Fruit fly (Drosophila melanogaster) whole organism, pupa: ENCODE results near the gene pasi1.
A peak's percentile ranks its signal among the peaks of the same experiment; 100 is the strongest.

Experiments
- CG10348 ChIP-seq: fragments of 200-800 bp; sonication (Bioruptor generic); IDR thresholded peaks from 2 replicates; pipeline ENCODE4 v1.3.6; 2022; ENCODE audit warnings: missing biosample characterization, missing genetic modification characterization
- CG12605 ChIP-seq: fragments of 200-800 bp; sonication (Bioruptor generic); IDR thresholded peaks from 2 replicates; pipeline ENCODE4 v1.3.6; 2022; ENCODE audit warnings: missing biosample characterization, missing genetic modification characterization
- CG13204 ChIP-seq: fragments of 200-800 bp; sonication (Bioruptor generic); optimal IDR thresholded peaks from 2 replicates; lab custom pipeline; 2018; ENCODE audit warnings: missing biosample characterization, mild to moderate bottlenecking, missing genetic modification characterization, moderate library complexity
- CG14655 ChIP-seq: fragments of 200-800 bp; sonication (Bioruptor generic); optimal IDR thresholded peaks from 3 replicates; lab custom pipeline; 2017; ENCODE audit warnings: mild to moderate bottlenecking, missing biosample characterization, missing genetic modification reagents, missing genetic modification characterization
- CG15710 ChIP-seq: fragments of 200-800 bp; sonication (Bioruptor generic); optimal IDR thresholded peaks from 2 replicates; lab custom pipeline; 2018; ENCODE audit warnings: missing biosample characterization, mild to moderate bottlenecking, missing genetic modification characterization, moderate library complexity
- CG17806 ChIP-seq: fragments of 200-800 bp; sonication (Bioruptor generic); optimal IDR thresholded peaks from 2 replicates; lab custom pipeline; 2018; ENCODE audit warnings: missing biosample characterization, mild to moderate bottlenecking, missing genetic modification characterization, moderate library complexity
- CG32121 ChIP-seq: fragments of 200-800 bp; sonication (Bioruptor generic); IDR thresholded peaks from 2 replicates; pipeline ENCODE4 v1.3.6; 2022; ENCODE audit warnings: missing biosample characterization, missing genetic modification characterization
- CG34367 ChIP-seq: fragments of 200-800 bp; sonication (Bioruptor generic); optimal IDR thresholded peaks from 2 replicates; lab custom pipeline; 2018; ENCODE audit warnings: missing biosample characterization, mild to moderate bottlenecking, missing genetic modification characterization
- CG4496 ChIP-seq: fragments of 200-800 bp; sonication (Bioruptor generic); IDR thresholded peaks from 3 replicates; pipeline ENCODE4 v1.3.6; 2022; ENCODE audit warnings: missing biosample characterization, missing genetic modification characterization
- CG8159 ChIP-seq: fragments of 200-800 bp; sonication (Bioruptor generic); optimal IDR thresholded peaks from 3 replicates; lab custom pipeline; 2018; ENCODE audit warnings: missing biosample characterization, mild to moderate bottlenecking, missing genetic modification characterization, moderate library complexity
- CG8301 ChIP-seq: fragments of 200-800 bp; sonication (Bioruptor generic); optimal IDR thresholded peaks from 2 replicates; lab custom pipeline; 2018; ENCODE audit warnings: missing biosample characterization, mild to moderate bottlenecking, missing genetic modification characterization
- CG9948 ChIP-seq: fragments of 200-800 bp; sonication (Bioruptor generic); optimal IDR thresholded peaks from 2 replicates; lab custom pipeline; 2018; ENCODE audit warnings: missing biosample characterization, mild to moderate bottlenecking, missing genetic modification characterization, moderate library complexity
- D1 ChIP-seq: fragments of 200-800 bp; sonication (Bioruptor generic); optimal IDR thresholded peaks from 2 replicates; lab custom pipeline; 2018; ENCODE audit warnings: missing biosample characterization, mild to moderate bottlenecking, missing genetic modification characterization, moderate library complexity
- EcR ChIP-seq: fragments of 200-800 bp; sonication (Bioruptor generic); optimal IDR thresholded peaks from 3 replicates; lab custom pipeline; 2019; ENCODE audit warnings: missing biosample characterization, missing genetic modification characterization, mild to moderate bottlenecking, moderate library complexity, missing genetic modification reagents
- Ets98B ChIP-seq: fragments of 200-800 bp; sonication (Bioruptor generic); IDR thresholded peaks from 2 replicates; pipeline ENCODE4 v1.3.6; 2022; ENCODE audit warnings: missing biosample characterization, missing genetic modification characterization
- Pif1A ChIP-seq: fragments of 200-800 bp; sonication (Bioruptor generic); optimal IDR thresholded peaks from 3 replicates; lab custom pipeline; 2016; ENCODE audit warnings: missing biosample characterization, missing genetic modification characterization
- Pif1B ChIP-seq: fragments of 200-800 bp; sonication (Bioruptor generic); optimal IDR thresholded peaks from 3 replicates; lab custom pipeline; 2016; ENCODE audit warnings: missing biosample characterization, missing genetic modification characterization
- Snoo ChIP-seq: fragments of 200-800 bp; sonication (Bioruptor generic); optimal IDR thresholded peaks from 3 replicates; lab custom pipeline; 2017; ENCODE audit warnings: missing biosample characterization, mild to moderate bottlenecking, missing genetic modification characterization, inconsistent platforms
- fd96Ca ChIP-seq: fragments of 200-800 bp; sonication (Bioruptor generic); IDR thresholded peaks from 3 replicates; pipeline ENCODE4 v1.3.6; 2022; ENCODE audit warnings: missing biosample characterization, missing genetic modification characterization
- gl ChIP-seq: fragments of 200-800 bp; sonication (Bioruptor generic); optimal IDR thresholded peaks from 2 replicates; lab custom pipeline; 2018; ENCODE audit warnings: missing biosample characterization, mild to moderate bottlenecking, missing genetic modification characterization
- rn ChIP-seq: fragments of 200-800 bp; sonication (Bioruptor generic); IDR thresholded peaks from 2 replicates; pipeline ENCODE4 v1.3.6; 2022; ENCODE audit warnings: missing biosample characterization, missing genetic modification characterization

Gene pasi1

DNA sequence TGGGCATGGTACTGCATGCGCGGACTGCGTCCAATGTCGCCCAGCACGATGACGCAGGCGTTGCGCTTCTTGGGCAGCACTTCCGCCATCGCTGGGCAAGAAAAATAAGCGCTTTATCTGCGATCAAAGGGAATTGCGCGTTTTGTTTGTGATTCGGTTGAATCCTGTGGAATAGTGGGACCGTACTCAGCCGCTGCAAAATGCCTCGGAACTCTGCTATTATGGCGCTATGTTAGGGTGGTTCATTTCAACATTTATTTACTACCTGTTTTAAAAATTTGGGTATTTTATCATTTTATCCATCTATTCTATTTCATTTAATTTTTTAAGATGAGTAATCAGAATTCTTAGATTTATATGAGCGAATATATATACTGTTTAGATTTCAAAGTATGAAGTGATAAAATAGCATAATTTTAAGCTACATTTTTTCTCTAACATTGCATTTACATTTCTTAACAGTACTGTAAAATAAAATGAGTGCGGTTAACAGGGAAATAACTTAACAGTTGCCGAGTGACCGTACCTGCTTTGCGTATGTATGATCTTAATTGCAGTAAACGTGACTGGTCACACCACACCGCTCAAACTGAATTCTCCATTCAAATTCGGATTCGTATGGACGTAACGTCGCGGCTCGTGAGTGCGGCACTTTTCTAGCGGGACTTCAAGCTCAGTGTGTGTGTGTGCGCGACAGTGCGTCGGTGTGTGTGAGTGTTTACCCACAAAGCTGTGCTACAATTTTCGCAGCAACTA, 16.3 kb downstream of the pasi1 start, which contains the start of the genes Alg1 and tinc:
Gene Alg1 (minus strand): TSS at position 184 of the 756 bp plus-strand sequence.
Gene tinc (plus strand): TSS at position 591 of the 756 bp plus-strand sequence.
- TF ChIP-seq EcR (GFP tag; lab: Kevin White, UChicago), result no peak
- TF ChIP-seq CG17806 (tag; lab: Kevin White, UChicago), result peak; percentile 85
- peak; percentile 36; the same call in 1 of the 2 replicates for TF ChIP-seq Ets98B (GFP tag; lab: Robert Waterston, UW)
- peak; percentile 28 for TF ChIP-seq CG34367
- TF ChIP-seq CG12605 (GFP tag; lab: Robert Waterston, UW), result peak; percentile 62; the same call in 1 of the 2 replicates
- no peak for TF ChIP-seq CG10348 (GFP tag; lab: Robert Waterston, UW)
- TF ChIP-seq CG8301 (tag; lab: Kevin White, UChicago), result peak; percentile 54
- peak; percentile 59 for TF ChIP-seq CG9948 (tag; lab: Kevin White, UChicago)
- TF ChIP-seq gl (tag; lab: Kevin White, UChicago), result no peak
- no peak for TF ChIP-seq CG14655 (GFP tag; lab: Kevin White, UChicago)
- TF ChIP-seq D1, result no peak
- no peak for TF ChIP-seq Pif1A (GFP tag; lab: Kevin White, UChicago)
- TF ChIP-seq Pif1B (GFP tag; lab: Kevin White, UChicago), result no peak
- peak; percentile 72; the same call in 2 of the 3 replicates for TF ChIP-seq CG4496
- TF ChIP-seq CG13204 (GFP tag; lab: Kevin White, UChicago), result no peak
- TF ChIP-seq CG15710, result peak; percentile 69
- TF ChIP-seq fd96Ca (GFP tag; lab: Robert Waterston, UW), result no peak; the same call in 2 of the 3 replicates
- peak; percentile 73 for TF ChIP-seq CG8159 (tag; lab: Kevin White, UChicago)
- TF ChIP-seq rn (GFP tag; lab: Robert Waterston, UW), result no peak
- peak; percentile 59 for TF ChIP-seq CG32121 (GFP tag; lab: Robert Waterston, UW)
- TF ChIP-seq Snoo (tag; lab: Kevin White, UChicago), result peak; percentile 38
- TF ChIP-seq, all 21 proteins: peak for 11

DNA sequence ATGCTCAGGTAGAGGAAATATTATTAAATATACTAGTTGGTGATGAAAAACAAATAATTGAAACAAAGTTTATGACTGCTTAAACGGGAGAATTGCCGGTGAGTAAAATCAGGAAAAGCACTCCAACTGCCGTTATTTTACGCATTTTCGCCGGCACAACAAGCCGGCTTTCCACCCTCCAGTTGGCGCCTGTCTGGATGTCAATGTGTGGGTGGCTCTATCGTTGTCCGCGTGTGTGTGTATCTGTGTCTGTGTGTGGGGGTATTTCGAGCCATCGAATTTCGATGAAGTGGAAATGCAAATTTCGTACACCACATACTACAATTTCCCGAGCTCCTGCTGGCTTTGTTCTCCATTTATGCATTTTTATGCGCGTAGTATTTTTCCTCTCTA, 16.8 kb downstream of the pasi1 start:
- TF ChIP-seq CG4496 (no peak), gl (tag; lab: Kevin White, UChicago) (no peak), CG32121 (GFP tag; lab: Robert Waterston, UW) (no peak), CG8301 (tag; lab: Kevin White, UChicago) (no peak), CG8159 (tag; lab: Kevin White, UChicago) (no peak), Pif1A (GFP tag; lab: Kevin White, UChicago) (no peak), CG9948 (tag; lab: Kevin White, UChicago) (no peak), fd96Ca (GFP tag; lab: Robert Waterston, UW) (no peak), CG34367 (no peak)

DNA sequence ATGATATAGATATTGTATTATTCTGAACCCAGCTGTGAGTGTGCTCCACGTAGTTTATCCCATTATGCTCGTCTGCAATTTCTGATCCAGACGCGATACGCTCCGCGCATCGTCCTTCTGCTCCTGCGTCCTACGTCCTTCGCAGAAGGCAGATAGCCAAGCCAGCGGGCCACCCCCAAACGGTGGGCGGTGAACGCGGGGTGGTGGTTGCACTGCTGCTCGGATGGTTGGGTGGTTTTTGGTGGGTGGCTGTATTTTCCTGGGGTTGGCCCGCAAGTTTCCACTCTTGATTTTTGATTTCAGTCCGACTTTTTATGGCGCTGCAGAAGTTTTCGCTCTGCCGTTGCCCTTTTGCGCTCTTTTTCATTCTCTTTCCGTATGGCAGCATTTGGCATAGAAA, 17.6 kb downstream of the pasi1 start:
- no peak for TF ChIP-seq EcR (GFP tag; lab: Kevin White, UChicago)
- no peak for TF ChIP-seq CG32121 (GFP tag; lab: Robert Waterston, UW)
- TF ChIP-seq CG17806 (tag; lab: Kevin White, UChicago), result no peak
- TF ChIP-seq CG8301 (tag; lab: Kevin White, UChicago), result no peak
- no peak for TF ChIP-seq CG14655 (GFP tag; lab: Kevin White, UChicago)
- TF ChIP-seq fd96Ca (GFP tag; lab: Robert Waterston, UW), result no peak
- no peak for TF ChIP-seq D1
- TF ChIP-seq CG13204 (GFP tag; lab: Kevin White, UChicago), result no peak
- no peak for TF ChIP-seq Pif1B (GFP tag; lab: Kevin White, UChicago)
- TF ChIP-seq Snoo (tag; lab: Kevin White, UChicago), result no peak

DNA sequence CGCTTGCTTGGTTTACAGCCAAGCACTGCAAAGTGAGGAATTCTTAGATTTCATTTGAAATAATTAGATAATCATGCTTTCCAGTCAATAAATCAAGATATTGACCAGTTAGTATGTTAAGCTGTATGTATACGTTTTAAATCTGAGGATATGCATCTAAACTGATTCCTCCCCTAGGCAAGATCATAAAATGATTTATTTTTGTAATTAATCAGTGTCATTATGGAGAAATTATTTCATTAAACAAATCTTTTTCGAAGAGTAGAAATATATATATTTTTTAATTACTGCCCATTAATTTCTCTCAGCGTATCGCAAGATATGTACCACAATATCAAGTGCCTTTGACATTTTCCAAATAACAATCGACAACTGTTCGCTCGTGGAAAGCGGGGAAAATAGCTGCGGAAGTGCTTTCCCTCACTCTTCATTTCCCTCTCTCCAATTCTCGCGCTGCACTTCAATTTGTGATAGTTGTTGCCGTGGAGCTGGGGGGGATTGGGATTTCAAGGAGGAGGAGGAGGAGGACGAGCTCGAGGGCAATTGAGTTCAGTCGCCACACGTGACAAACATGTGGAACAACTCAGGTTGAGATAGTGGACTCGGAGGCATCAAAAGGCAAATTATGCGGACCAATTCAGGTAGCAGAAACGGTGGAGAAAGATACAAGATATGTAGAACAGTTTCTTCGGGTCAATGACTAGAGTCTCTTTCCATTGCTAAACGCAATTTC, 19.5 kb downstream of the pasi1 start:
- TF ChIP-seq CG4496, result peak; percentile 37; the same call in 1 of the 3 replicates
- TF ChIP-seq CG14655 (GFP tag; lab: Kevin White, UChicago), result peak; percentile 73
- no peak for TF ChIP-seq gl (tag; lab: Kevin White, UChicago)
- peak; percentile 52 for TF ChIP-seq CG8301 (tag; lab: Kevin White, UChicago)
- TF ChIP-seq EcR (GFP tag; lab: Kevin White, UChicago), result peak; percentile 10
- TF ChIP-seq CG17806 (tag; lab: Kevin White, UChicago), result peak; percentile 30

DNA sequence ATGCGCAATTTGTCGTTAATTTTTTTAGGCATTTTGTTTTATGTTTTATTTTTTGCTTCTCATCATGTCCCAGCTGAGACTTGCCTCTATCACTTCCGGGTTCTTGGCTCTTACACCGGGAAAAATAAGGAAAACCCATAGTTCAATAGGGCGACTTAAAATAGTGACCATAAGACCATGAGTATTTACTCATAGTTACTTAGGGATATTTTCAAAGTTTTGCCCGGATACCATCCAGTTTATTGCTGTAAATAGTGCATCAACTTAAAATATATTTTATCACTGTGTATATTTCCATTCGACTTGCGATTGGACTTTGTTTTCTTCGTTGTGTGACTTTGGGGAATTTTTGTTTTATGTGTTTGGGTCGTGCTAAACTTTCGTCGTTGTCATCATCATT, 23.9 kb downstream of the pasi1 start:
- TF ChIP-seq rn (GFP tag; lab: Robert Waterston, UW) (no peak), CG9948 (tag; lab: Kevin White, UChicago) (no peak), CG10348 (GFP tag; lab: Robert Waterston, UW) (no peak), CG17806 (tag; lab: Kevin White, UChicago) (no peak), CG14655 (GFP tag; lab: Kevin White, UChicago) (no peak), CG8301 (tag; lab: Kevin White, UChicago) (no peak), Ets98B (GFP tag; lab: Robert Waterston, UW) (no peak), EcR (GFP tag; lab: Kevin White, UChicago) (no peak), CG8159 (tag; lab: Kevin White, UChicago) (no peak), CG32121 (GFP tag; lab: Robert Waterston, UW) (no peak), CG34367 (no peak), CG15710 (no peak), gl (tag; lab: Kevin White, UChicago) (no peak), CG4496 (no peak), Pif1A (GFP tag; lab: Kevin White, UChicago) (no peak), fd96Ca (GFP tag; lab: Robert Waterston, UW) (no peak), CG13204 (GFP tag; lab: Kevin White, UChicago) (no peak), D1 (no peak), Snoo (tag; lab: Kevin White, UChicago) (no peak)
